Worm (Caenorhabditis elegans) whole organism, early embryonic: Measurements from ENCODE around the gene T04A11.1.

Source experiments
- B0310.2 ChIP-seq: sonication (generic microtip); optimal IDR thresholded peaks from 2 replicates; lab custom pipeline; 2016; ENCODE audit warnings: mild to moderate bottlenecking, missing genetic modification characterization, missing compliant biosample characterization
- F13C5.2 ChIP-seq: sonication (generic microtip); optimal IDR thresholded peaks from 2 replicates; lab custom pipeline; 2017; ENCODE audit warnings: mild to moderate bottlenecking, missing genetic modification characterization, inconsistent platforms, missing compliant biosample characterization
- aly-1 ChIP-seq: sonication (generic microtip); optimal IDR thresholded peaks from 2 replicates; lab custom pipeline; 2016; ENCODE audit warnings: missing genetic modification characterization, missing compliant biosample characterization
- ama-1 ChIP-seq: fragments of 150-350 bp; optimal IDR thresholded peaks from 2 replicates; lab custom pipeline; 2014
- ceh-13 ChIP-seq: fragments of 200-800 bp; sonication (Bioruptor generic); optimal IDR thresholded peaks from 2 replicates; lab custom pipeline; 2018; ENCODE audit warnings: mild to moderate bottlenecking, missing genetic modification characterization, missing compliant biosample characterization
- ceh-36 ChIP-seq: sonication (generic microtip); optimal IDR thresholded peaks from 2 replicates; lab custom pipeline; 2016; ENCODE audit warnings: missing genetic modification characterization, inconsistent platforms, missing compliant biosample characterization
- ets-7 ChIP-seq: sonication (generic microtip); optimal IDR thresholded peaks from 2 replicates; lab custom pipeline; 2016; ENCODE audit warnings: missing genotype, missing genetic modification characterization, missing compliant biosample characterization
- flt-1 ChIP-seq: fragments of 200-800 bp; sonication (Bioruptor generic); IDR thresholded peaks from 2 replicates; pipeline ENCODE4 v1.3.6; 2022; ENCODE audit warnings: missing genetic modification characterization, missing compliant biosample characterization
- hmbx-1 ChIP-seq: sonication (generic microtip); optimal IDR thresholded peaks from 2 replicates; lab custom pipeline; 2016; ENCODE audit warnings: mild to moderate bottlenecking, missing genetic modification characterization, missing compliant biosample characterization
- hmg-4 ChIP-seq: fragments of 200-800 bp; sonication (Bioruptor generic); optimal IDR thresholded peaks from 2 replicates; lab custom pipeline; 2018; ENCODE audit warnings: mild to moderate bottlenecking, missing genetic modification characterization, missing compliant biosample characterization
- hnd-1 ChIP-seq: sonication (generic microtip); optimal IDR thresholded peaks from 2 replicates; lab custom pipeline; 2016; ENCODE audit warnings: missing genetic modification characterization, missing compliant biosample characterization
- pes-1 ChIP-seq: fragments of 200-800 bp; sonication (Bioruptor generic); IDR thresholded peaks from 2 replicates; pipeline ENCODE4 v1.3.6; 2022; ENCODE audit warnings: missing genetic modification reagents, missing genetic modification characterization, missing compliant biosample characterization
- scrt-1 ChIP-seq: fragments of 200-800 bp; sonication (Bioruptor generic); IDR thresholded peaks from 2 replicates; pipeline ENCODE4 v1.3.6; 2022; ENCODE audit warnings: missing genetic modification characterization, missing compliant biosample characterization
- sea-1 ChIP-seq: fragments of 200-800 bp; sonication (Bioruptor generic); conservative IDR thresholded peaks from 2 replicates; pipeline ENCODE4 v1.3.6; 2022; ENCODE audit warnings: missing genetic modification characterization, missing compliant biosample characterization
- tbx-11 ChIP-seq: fragments of 200-800 bp; sonication (Bioruptor generic); IDR thresholded peaks from 2 replicates; pipeline ENCODE4 v1.3.6; 2022; ENCODE audit warnings: missing genetic modification characterization, missing compliant biosample characterization
- tbx-37 ChIP-seq: fragments of 200-800 bp; sonication (Bioruptor generic); conservative IDR thresholded peaks from 2 replicates; pipeline ENCODE4 v1.3.6; 2022; ENCODE audit warnings: missing genetic modification reagents, missing genetic modification characterization, missing compliant biosample characterization
- tra-4 ChIP-seq: sonication (generic microtip); optimal IDR thresholded peaks from 2 replicates; lab custom pipeline; 2017; ENCODE audit warnings: missing genetic modification characterization, missing compliant biosample characterization

Gene T04A11.1

DNA sequence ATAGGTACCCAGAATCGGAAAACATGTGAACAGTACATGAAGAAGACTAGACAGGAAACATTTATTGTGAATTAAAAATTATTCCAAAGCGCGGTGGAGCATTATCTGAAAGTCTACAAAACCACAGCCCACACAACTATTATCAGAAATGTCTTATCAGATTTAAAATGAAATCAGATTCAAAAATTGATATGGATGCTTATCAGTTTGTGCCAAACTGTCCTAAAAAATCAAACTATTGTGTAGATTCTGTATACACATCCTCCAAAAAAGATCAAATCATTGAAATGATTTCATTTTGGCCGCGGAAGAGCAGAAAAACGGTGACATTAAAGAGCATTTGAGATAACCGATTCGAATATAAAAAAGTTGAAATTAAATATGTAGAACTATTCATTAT, 41.4 kb downstream of the T04A11.1 start, which contains the start of gene irg-4:
irg-4 (plus strand) TSS at position 392 of the 400 bp plus-strand sequence.
- TF ChIP-seq scrt-1 (GFP tag; lab: Robert Waterston, UW) (no peak), flt-1 (no peak), ama-1 (lab: Kevin White, UChicago) (no peak), aly-1 (tag; lab: Kevin White, UChicago) (no peak), ceh-36 (tag; lab: Kevin White, UChicago) (no peak), tra-4 (no peak), hnd-1 (tag; lab: Kevin White, UChicago) (no peak), ceh-13 (no peak), hmbx-1 (tag; lab: Kevin White, UChicago) (no peak), tbx-11 (GFP tag; lab: Robert Waterston, UW) (no peak), ets-7 (tag; lab: Kevin White, UChicago) (no peak), pes-1 (GFP tag; lab: Robert Waterston, UW) (no peak), tbx-37 (GFP tag; lab: Robert Waterston, UW) (no peak), B0310.2 (no peak), hmg-4 (GFP tag; lab: Kevin White, UChicago) (no peak), F13C5.2 (tag; lab: Kevin White, UChicago) (no peak), sea-1 (GFP tag; lab: Robert Waterston, UW) (no peak)

ce11 chrIV:12432340-12432739, 44.5 kb downstream of the T04A11.1 start, which contains the start of gene clec-184:
Gene clec-184 (plus strand): TSS chrIV:12432640.
- TF ChIP-seq hmg-4 (GFP tag; lab: Kevin White, UChicago) (no peak), hmbx-1 (tag; lab: Kevin White, UChicago) (no peak), ets-7 (tag; lab: Kevin White, UChicago) (no peak), aly-1 (tag; lab: Kevin White, UChicago) (no peak), ama-1 (lab: Kevin White, UChicago) (no peak), B0310.2 (no peak), ceh-13 (no peak), flt-1 (no peak), tbx-11 (GFP tag; lab: Robert Waterston, UW) (no peak), hnd-1 (tag; lab: Kevin White, UChicago) (no peak), scrt-1 (GFP tag; lab: Robert Waterston, UW) (no peak), ceh-36 (tag; lab: Kevin White, UChicago) (no peak), tbx-37 (GFP tag; lab: Robert Waterston, UW) (no peak)

- TF ChIP-seq ama-1 (lab: Kevin White, UChicago), result no peak
- no peak for TF ChIP-seq tbx-11 (GFP tag; lab: Robert Waterston, UW)
- TF ChIP-seq ceh-13, result no peak
- TF ChIP-seq ceh-36 (tag; lab: Kevin White, UChicago), result no peak
- TF ChIP-seq scrt-1 (GFP tag; lab: Robert Waterston, UW), result no peak
- TF ChIP-seq tra-4, result no peak
- TF ChIP-seq hmg-4 (GFP tag; lab: Kevin White, UChicago), result no peak
- no peak for TF ChIP-seq tbx-37 (GFP tag; lab: Robert Waterston, UW)
- no peak for TF ChIP-seq aly-1 (tag; lab: Kevin White, UChicago)
- no peak for TF ChIP-seq sea-1 (GFP tag; lab: Robert Waterston, UW)
- TF ChIP-seq hnd-1 (tag; lab: Kevin White, UChicago), result no peak
- TF ChIP-seq hmbx-1 (tag; lab: Kevin White, UChicago), result no peak
- no peak for TF ChIP-seq flt-1
Measured at ce11 chrIV:12431755-12432154, 45.1 kb downstream of the T04A11.1 start.

DNA sequence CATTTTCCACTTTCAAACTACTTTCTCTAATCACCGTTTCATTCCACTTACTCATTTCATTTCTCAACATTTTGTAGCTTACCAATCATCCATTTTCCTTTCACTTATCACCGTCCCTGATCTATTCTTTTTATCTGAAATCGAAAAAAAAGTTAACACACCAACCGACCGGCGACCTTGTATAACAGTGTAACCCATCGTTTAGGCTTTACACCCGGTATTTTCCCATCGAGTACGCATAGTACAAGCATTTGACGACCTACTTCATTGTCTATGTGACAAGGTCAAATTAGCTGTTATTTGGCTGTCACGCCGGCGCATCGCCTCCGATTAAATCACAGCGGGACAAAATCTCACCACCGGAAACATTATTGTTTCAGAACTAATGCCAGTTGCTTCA, 47.3 kb downstream of the T04A11.1 start:
- TF ChIP-seq tra-4, result no peak
- TF ChIP-seq ceh-36 (tag; lab: Kevin White, UChicago), result no peak
- no peak for TF ChIP-seq scrt-1 (GFP tag; lab: Robert Waterston, UW)
- TF ChIP-seq ama-1 (lab: Kevin White, UChicago), result no peak
- TF ChIP-seq F13C5.2 (tag; lab: Kevin White, UChicago), result no peak
- TF ChIP-seq pes-1 (GFP tag; lab: Robert Waterston, UW), result no peak
- no peak for TF ChIP-seq hnd-1 (tag; lab: Kevin White, UChicago)
- no peak for TF ChIP-seq tbx-37 (GFP tag; lab: Robert Waterston, UW)
- no peak for TF ChIP-seq hmg-4 (GFP tag; lab: Kevin White, UChicago)
- TF ChIP-seq B0310.2, result no peak
- TF ChIP-seq ceh-13, result no peak
- TF ChIP-seq aly-1 (tag; lab: Kevin White, UChicago), result no peak

- TF ChIP-seq B0310.2 (no peak), ceh-36 (tag; lab: Kevin White, UChicago) (no peak), ama-1 (lab: Kevin White, UChicago) (no peak), aly-1 (tag; lab: Kevin White, UChicago) (no peak), pes-1 (GFP tag; lab: Robert Waterston, UW) (no peak), ets-7 (tag; lab: Kevin White, UChicago) (no peak), tbx-11 (GFP tag; lab: Robert Waterston, UW) (no peak), sea-1 (GFP tag; lab: Robert Waterston, UW) (no peak), flt-1 (no peak), scrt-1 (GFP tag; lab: Robert Waterston, UW) (no peak), ceh-13 (no peak), tra-4 (no peak), hmg-4 (GFP tag; lab: Kevin White, UChicago) (no peak), tbx-37 (GFP tag; lab: Robert Waterston, UW) (no peak), F13C5.2 (tag; lab: Kevin White, UChicago) (no peak), hnd-1 (tag; lab: Kevin White, UChicago) (no peak), hmbx-1 (tag; lab: Kevin White, UChicago) (no peak)
Measured at ce11 chrIV:12428467-12428866, 48.4 kb downstream of the T04A11.1 start, which contains the start of gene col-130. Gene col-130 (minus strand): TSS chrIV:12428516.

DNA sequence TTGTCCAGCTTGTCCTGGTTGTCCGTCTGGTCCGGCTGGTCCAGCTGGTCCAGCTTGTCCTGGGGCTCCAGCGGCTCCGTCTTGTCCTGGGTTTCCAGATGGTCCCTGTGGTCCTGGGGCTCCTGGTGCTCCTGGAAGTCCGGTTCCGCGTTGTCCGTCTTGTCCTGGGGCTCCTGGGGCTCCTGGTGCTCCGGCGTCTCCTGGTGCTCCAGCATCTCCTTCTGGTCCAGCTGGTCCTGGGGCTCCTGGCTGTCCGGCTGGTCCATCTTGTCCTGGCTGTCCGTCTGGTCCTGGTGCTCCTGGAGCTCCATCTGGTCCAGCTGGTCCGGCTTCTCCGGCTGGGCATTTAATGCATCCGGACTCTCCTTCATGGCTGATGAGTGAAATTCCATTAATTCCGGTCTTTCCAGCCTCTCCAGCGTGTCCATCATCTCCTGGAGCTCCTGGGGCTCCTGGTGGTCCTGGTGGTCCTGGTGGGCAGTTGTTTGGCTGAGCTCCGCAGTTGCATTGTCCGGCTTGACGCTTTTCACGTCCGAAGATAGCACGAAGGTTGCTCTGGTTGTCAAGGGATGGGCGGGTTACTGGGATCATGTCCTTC, 49.1 kb downstream of the T04A11.1 start:
- TF ChIP-seq B0310.2 (no peak), tbx-37 (GFP tag; lab: Robert Waterston, UW) (no peak), ets-7 (tag; lab: Kevin White, UChicago) (no peak), tbx-11 (GFP tag; lab: Robert Waterston, UW) (no peak), hmbx-1 (tag; lab: Kevin White, UChicago) (no peak), tra-4 (no peak), hmg-4 (GFP tag; lab: Kevin White, UChicago) (no peak), ceh-36 (tag; lab: Kevin White, UChicago) (no peak), scrt-1 (GFP tag; lab: Robert Waterston, UW) (no peak), ama-1 (lab: Kevin White, UChicago) (no peak), sea-1 (GFP tag; lab: Robert Waterston, UW) (no peak), ceh-13 (no peak), aly-1 (tag; lab: Kevin White, UChicago) (no peak), F13C5.2 (tag; lab: Kevin White, UChicago) (no peak), hnd-1 (tag; lab: Kevin White, UChicago) (no peak), flt-1 (no peak), pes-1 (GFP tag; lab: Robert Waterston, UW) (no peak)
